Fruit fly (Drosophila melanogaster) whole organism, embryonic: ENCODE measurements around the gene mei-218.

Experiments
- BEAF-32 ChIP-seq: fragments of 200-800 bp; sonication (Bioruptor generic); optimal IDR thresholded peaks from 3 replicates; lab custom pipeline; 2017; ENCODE audit warnings: missing biosample characterization, missing genetic modification characterization, mild to moderate bottlenecking, moderate library complexity, missing genetic modification reagents
- Bgb ChIP-seq: fragments of 200-800 bp; sonication (Bioruptor generic); IDR thresholded peaks from 2 replicates; pipeline ENCODE4 v1.3.6; 2022; ENCODE audit warnings: missing biosample characterization, missing genetic modification characterization; ENCODE audit not compliant: partially characterized antibody
- CG10366 ChIP-seq: fragments of 200-800 bp; sonication (Bioruptor generic); IDR thresholded peaks from 2 replicates; pipeline ENCODE4 v1.3.6; 2022; ENCODE audit warnings: missing biosample characterization, missing genetic modification characterization
- CG10462 ChIP-seq: fragments of 200-800 bp; sonication (Bioruptor generic); optimal IDR thresholded peaks from 2 replicates; lab custom pipeline; 2016; ENCODE audit warnings: missing biosample characterization, missing genetic modification characterization
- CG11696 ChIP-seq: fragments of 200-800 bp; sonication (Bioruptor generic); IDR thresholded peaks from 2 replicates; pipeline ENCODE4 v1.3.6; 2022; ENCODE audit warnings: missing biosample characterization, missing genetic modification characterization
- CG12659 ChIP-seq: fragments of 200-800 bp; sonication (Bioruptor generic); optimal IDR thresholded peaks from 3 replicates; lab custom pipeline; 2017; ENCODE audit warnings: mild to moderate bottlenecking, missing biosample characterization, missing genetic modification reagents, missing genetic modification characterization
- CG13424 ChIP-seq: fragments of 200-800 bp; sonication (Bioruptor generic); optimal IDR thresholded peaks from 2 replicates; lab custom pipeline; 2019; ENCODE audit warnings: missing biosample characterization, mild to moderate bottlenecking, missing genetic modification characterization, moderate library complexity
- CG17802 ChIP-seq: fragments of 200-800 bp; sonication (Bioruptor generic); optimal IDR thresholded peaks from 2 replicates; lab custom pipeline; 2018; ENCODE audit warnings: missing biosample characterization, mild to moderate bottlenecking, missing genetic modification characterization, moderate library complexity
- CG2129 ChIP-seq: fragments of 200-800 bp; sonication (Bioruptor generic); IDR thresholded peaks from 2 replicates; pipeline ENCODE4 v1.3.6; 2022; ENCODE audit warnings: missing biosample characterization, missing genetic modification characterization; ENCODE audit not compliant: partially characterized antibody
- CG2678 ChIP-seq: fragments of 200-800 bp; sonication (Bioruptor generic); optimal IDR thresholded peaks from 3 replicates; lab custom pipeline; 2019; ENCODE audit warnings: missing biosample characterization, mild to moderate bottlenecking, missing genetic modification characterization, moderate library complexity
- CG2712 ChIP-seq: fragments of 200-800 bp; optimal IDR thresholded peaks from 3 replicates; lab custom pipeline; 2019; ENCODE audit warnings: missing biosample characterization, mild to moderate bottlenecking, missing genetic modification characterization, moderate library complexity
- CG32532 ChIP-seq: fragments of 200-800 bp; sonication (Bioruptor generic); IDR thresholded peaks from 2 replicates; pipeline ENCODE4 v1.3.6; 2022; ENCODE audit warnings: missing biosample characterization, missing genetic modification characterization
- CG3726 ChIP-seq: fragments of 200-800 bp; sonication (Bioruptor generic); IDR thresholded peaks from 3 replicates; pipeline ENCODE4, ENCODE4 v1.3.6; 2022; ENCODE audit warnings: missing biosample characterization, missing genetic modification characterization
- CG42726 ChIP-seq: fragments of 200-800 bp; sonication (Bioruptor generic); IDR thresholded peaks from 2 replicates; pipeline ENCODE4 v1.3.6; 2022; ENCODE audit warnings: missing biosample characterization, missing genetic modification characterization; ENCODE audit not compliant: partially characterized antibody
- CG4282 ChIP-seq: fragments of 200-800 bp; sonication (Bioruptor generic); optimal IDR thresholded peaks from 2 replicates; lab custom pipeline; 2016; ENCODE audit warnings: missing biosample characterization, missing genetic modification characterization
- CG6683 ChIP-seq: fragments of 200-800 bp; sonication (Bioruptor generic); optimal IDR thresholded peaks from 2 replicates; lab custom pipeline; 2017; ENCODE audit warnings: missing biosample characterization, mild to moderate bottlenecking, missing genetic modification characterization, missing genetic modification reagents
- CG6765 ChIP-seq: fragments of 200-800 bp; sonication (Bioruptor generic); optimal IDR thresholded peaks from 3 replicates; lab custom pipeline; 2017; ENCODE audit warnings: missing biosample characterization, mild to moderate bottlenecking, missing genetic modification characterization
- CG7556 ChIP-seq: fragments of 200-800 bp; sonication (Bioruptor generic); optimal IDR thresholded peaks from 2 replicates; lab custom pipeline; 2017; ENCODE audit warnings: missing biosample characterization, mild to moderate bottlenecking, missing genetic modification characterization
- CG7928 ChIP-seq: fragments of 200-800 bp; sonication (Bioruptor generic); optimal IDR thresholded peaks from 2 replicates; lab custom pipeline; 2017; ENCODE audit warnings: missing biosample characterization, mild to moderate bottlenecking, missing genetic modification characterization
- CG8765 ChIP-seq: fragments of 200-800 bp; sonication (Bioruptor generic); IDR thresholded peaks from 2 replicates; pipeline ENCODE4 v1.3.6; 2022; ENCODE audit warnings: missing biosample characterization, missing genetic modification characterization
- CG9215 ChIP-seq: fragments of 200-800 bp; sonication (Bioruptor generic); IDR thresholded peaks from 2 replicates; pipeline ENCODE4 v1.3.6; 2022; ENCODE audit warnings: missing biosample characterization, missing genetic modification characterization
- CrebB ChIP-seq: fragments of 200-800 bp; sonication (Bioruptor generic); optimal IDR thresholded peaks from 3 replicates; lab custom pipeline; 2018; ENCODE audit warnings: missing biosample characterization, mild to moderate bottlenecking, missing genetic modification characterization
- Elba2 ChIP-seq: fragments of 200-800 bp; sonication (Bioruptor generic); optimal IDR thresholded peaks from 3 replicates; lab custom pipeline; 2016; ENCODE audit warnings: missing biosample characterization, missing genetic modification characterization
- Ets65A ChIP-seq: fragments of 200-800 bp; sonication (Bioruptor generic); peaks from one replicate; lab custom pipeline; 2016; ENCODE audit warnings: missing biosample characterization, missing genetic modification characterization
- Hey ChIP-seq: fragments of 200-800 bp; sonication (Bioruptor generic); optimal IDR thresholded peaks from 3 replicates; lab custom pipeline; 2018; ENCODE audit warnings: missing biosample characterization, mild to moderate bottlenecking, missing genetic modification characterization
- Hmx ChIP-seq: fragments of 200-800 bp; sonication (Bioruptor generic); optimal IDR thresholded peaks from 2 replicates; lab custom pipeline; 2016; ENCODE audit warnings: missing biosample characterization, missing genetic modification characterization
- Hr51 ChIP-seq, 2 experiments: fragments of 200-800 bp; sonication (Bioruptor generic); optimal IDR thresholded peaks; 2 replicates in 1 of 2; 3 replicates in 1 of 2; lab custom pipeline; 2016 to 2018; ENCODE audit warnings: missing biosample characterization in 2 of 2, missing genetic modification characterization in 2 of 2, mild to moderate bottlenecking in 1 of 2, moderate library complexity in 1 of 2
- NC2β ChIP-seq: fragments of 200-800 bp; sonication (Bioruptor generic); optimal IDR thresholded peaks from 2 replicates; lab custom pipeline; 2016; ENCODE audit warnings: missing biosample characterization, missing genetic modification characterization
- Opbp ChIP-seq: fragments of 200-800 bp; sonication (Bioruptor generic); IDR thresholded peaks from 3 replicates; pipeline ENCODE4 v1.3.6; 2022; ENCODE audit warnings: missing biosample characterization, missing genetic modification characterization; ENCODE audit not compliant: partially characterized antibody
- PHDP ChIP-seq: fragments of 200-800 bp; sonication (Bioruptor generic); optimal IDR thresholded peaks from 3 replicates; lab custom pipeline; 2018; ENCODE audit warnings: missing biosample characterization, mild to moderate bottlenecking, missing genetic modification characterization, moderate library complexity
- Ravus ChIP-seq: fragments of 200-800 bp; sonication (Bioruptor generic); IDR thresholded peaks from 2 replicates; pipeline ENCODE4 v1.3.6; 2022; ENCODE audit warnings: missing biosample characterization, missing genetic modification characterization
- Side ChIP-seq: fragments of 200-800 bp; sonication (Bioruptor generic); optimal IDR thresholded peaks from 2 replicates; lab custom pipeline; 2016; ENCODE audit warnings: missing biosample characterization, missing genetic modification characterization
- ab ChIP-seq: fragments of 200-800 bp; sonication (Bioruptor generic); optimal IDR thresholded peaks from 2 replicates; lab custom pipeline; 2016; ENCODE audit warnings: missing biosample characterization, missing genetic modification characterization
- bowl ChIP-seq: fragments of 200-800 bp; sonication (Bioruptor generic); IDR thresholded peaks from 2 replicates; pipeline ENCODE4 v1.3.6; 2022; ENCODE audit warnings: missing biosample characterization, missing genetic modification characterization
- corto ChIP-seq: fragments of 200-800 bp; sonication (Bioruptor generic); optimal IDR thresholded peaks from 2 replicates; lab custom pipeline; 2016; ENCODE audit warnings: missing biosample characterization, mild to moderate bottlenecking, missing genetic modification characterization, moderate library complexity
- croc ChIP-seq: fragments of 200-800 bp; sonication (Bioruptor generic); conservative IDR thresholded peaks from 3 replicates; pipeline ENCODE4 v1.3.6; 2022; ENCODE audit warnings: missing biosample characterization, missing genetic modification characterization
- fd3F ChIP-seq: fragments of 200-800 bp; sonication (Bioruptor generic); optimal IDR thresholded peaks from 2 replicates; lab custom pipeline; 2018; ENCODE audit warnings: missing biosample characterization, mild to moderate bottlenecking, missing genetic modification characterization, moderate library complexity
- fd64A ChIP-seq: fragments of 200-800 bp; sonication (Bioruptor generic); optimal IDR thresholded peaks from 3 replicates; lab custom pipeline; 2018; ENCODE audit warnings: missing biosample characterization, mild to moderate bottlenecking, missing genetic modification characterization
- grn ChIP-seq: fragments of 200-800 bp; sonication (Bioruptor generic); optimal IDR thresholded peaks from 3 replicates; lab custom pipeline; 2017; ENCODE audit warnings: missing biosample characterization, missing genetic modification characterization
- hth ChIP-seq: fragments of >200 bp; optimal IDR thresholded peaks from 2 replicates; lab custom pipeline; 2017; ENCODE audit warnings: inconsistent platforms
- kay ChIP-seq: fragments of 200-800 bp; sonication (Bioruptor generic); optimal IDR thresholded peaks from 2 replicates; lab custom pipeline; 2016; ENCODE audit warnings: missing biosample characterization, missing genetic modification characterization
- nerfin-1 ChIP-seq: fragments of 200-800 bp; sonication (Bioruptor generic); optimal IDR thresholded peaks from 3 replicates; lab custom pipeline; 2019; ENCODE audit warnings: missing biosample characterization, mild to moderate bottlenecking, missing genetic modification characterization, moderate library complexity
- nom ChIP-seq: fragments of 200-800 bp; sonication (Bioruptor generic); optimal IDR thresholded peaks from 2 replicates; lab custom pipeline; 2017; ENCODE audit warnings: missing biosample characterization, missing genetic modification characterization, mild to moderate bottlenecking, moderate library complexity, missing genetic modification reagents
- oc ChIP-seq: fragments of 200-800 bp; sonication (Bioruptor generic); optimal IDR thresholded peaks from 2 replicates; lab custom pipeline; 2018; ENCODE audit warnings: missing biosample characterization, mild to moderate bottlenecking, missing genetic modification characterization, moderate library complexity
- otp ChIP-seq: fragments of 200-800 bp; sonication (Bioruptor generic); IDR thresholded peaks from 3 replicates; pipeline ENCODE4, ENCODE4 v1.3.6; 2022; ENCODE audit warnings: missing biosample characterization, missing genetic modification characterization
- pum ChIP-seq: fragments of 200-800 bp; sonication (Bioruptor generic); optimal IDR thresholded peaks from 2 replicates; lab custom pipeline; 2016; ENCODE audit warnings: missing biosample characterization, missing genetic modification characterization
- slbo ChIP-seq: fragments of 200-800 bp; sonication (Bioruptor generic); IDR thresholded peaks from 2 replicates; pipeline ENCODE4 v1.3.6; 2022; ENCODE audit warnings: missing biosample characterization, missing genetic modification characterization
- so ChIP-seq: fragments of 200-800 bp; sonication (Bioruptor generic); IDR thresholded peaks from 3 replicates; pipeline ENCODE4 v1.3.6; 2022; ENCODE audit warnings: missing biosample characterization, missing genetic modification characterization
- wdn ChIP-seq: fragments of 200-800 bp; sonication (Bioruptor generic); IDR thresholded peaks from 2 replicates; pipeline ENCODE4 v1.3.6; 2022; ENCODE audit warnings: missing biosample characterization, missing genetic modification characterization

Gene mei-218

dm6 chrX:17147983-17148637, 5.3 kb upstream of the mei-218 start, which contains the start of gene RpS5a (continued):
- peak; percentile 65; the same call in 2 of the 3 replicates for TF ChIP-seq Opbp (GFP tag; lab: Robert Waterston, UW)
- peak; percentile 22 for TF ChIP-seq CG7556 (GFP tag; lab: Kevin White, UChicago)
- TF ChIP-seq Elba2: peak; percentile 25
- TF ChIP-seq so (GFP tag; lab: Robert Waterston, UW): peak; percentile 57; the same call in 2 of the 3 replicates
- TF ChIP-seq CG9215 (GFP tag; lab: Robert Waterston, UW): peak; percentile 76
- TF ChIP-seq ab (GFP tag; lab: Kevin White, UChicago): no peak
- peak; percentile 65 for TF ChIP-seq PHDP (tag; lab: Kevin White, UChicago)
- 0 out of 2 replicates have a peak, but pooled peaks have one; percentile 53 for TF ChIP-seq CG11696 (GFP tag; lab: Robert Waterston, UW)
- peak; percentile 59 to 65 for TF ChIP-seq Hr51 (GFP tag; optimal IDR thresholded peaks at IDR 0.05; lab: Kevin White, UChicago)
- no peak for TF ChIP-seq oc (tag; lab: Kevin White, UChicago)
- peak; percentile 83 for TF ChIP-seq fd64A
- TF ChIP-seq grn (GFP tag; lab: Kevin White, UChicago): peak; percentile 48
- no peak; the same call in 1 of the 2 replicates for TF ChIP-seq Ravus
- peak; percentile 76 for TF ChIP-seq Bgb (GFP tag; lab: Robert Waterston, UW)
- peak; percentile 86 for TF ChIP-seq Side (GFP tag; lab: Kevin White, UChicago)
- TF ChIP-seq CG42726 (GFP tag; lab: Robert Waterston, UW): peak; percentile 63
- TF ChIP-seq CG6683 (GFP tag; lab: Kevin White, UChicago): peak; percentile 66
- TF ChIP-seq croc: peak; percentile 62; the same call in 2 of the 3 replicates
- TF ChIP-seq Ets65A: peak; percentile 99
- peak; percentile 93 for TF ChIP-seq BEAF-32 (GFP tag; lab: Kevin White, UChicago)
- peak; percentile 75 for TF ChIP-seq slbo
- TF ChIP-seq bowl (GFP tag; lab: Robert Waterston, UW): no peak
- peak; percentile 70 for TF ChIP-seq CG8765 (GFP tag; lab: Robert Waterston, UW)
- peak; percentile 13 for TF ChIP-seq kay (GFP tag; lab: Kevin White, UChicago)
- TF ChIP-seq fd3F (GFP tag; lab: Kevin White, UChicago): peak; percentile 61
- peak; percentile 80 for TF ChIP-seq CrebB (tag; lab: Kevin White, UChicago)
- peak; percentile 49 for TF ChIP-seq CG2712 (tag; lab: Kevin White, UChicago)
- peak; percentile 75 for TF ChIP-seq CG4282 (GFP tag; lab: Kevin White, UChicago)
- TF ChIP-seq CG10462 (GFP tag; lab: Kevin White, UChicago): peak; percentile 36
- TF ChIP-seq pum (GFP tag; lab: Kevin White, UChicago): peak; percentile 68
- no peak for TF ChIP-seq hth (lab: Kevin White, UChicago)
- TF ChIP-seq nom (GFP tag; lab: Kevin White, UChicago): peak; percentile 79
- peak; percentile 55; the same call in 1 of the 2 replicates for TF ChIP-seq wdn (GFP tag; lab: Robert Waterston, UW)
- peak; percentile 90 for TF ChIP-seq NC2β (GFP tag; lab: Kevin White, UChicago)
- TF ChIP-seq corto (GFP tag; lab: Kevin White, UChicago): no peak
- TF ChIP-seq CG3726 (GFP tag; lab: Robert Waterston, UW): no peak
- TF ChIP-seq CG2678 (tag; lab: Kevin White, UChicago): peak; percentile 67
- peak; percentile 76 for TF ChIP-seq Hey (tag; lab: Kevin White, UChicago)
- no peak for TF ChIP-seq Hmx (GFP tag; lab: Kevin White, UChicago)
- peak; percentile 72 for TF ChIP-seq nerfin-1 (tag; lab: Kevin White, UChicago)
- peak; percentile 58 for TF ChIP-seq CG10366 (GFP tag; lab: Robert Waterston, UW)
- peak; percentile 90 for TF ChIP-seq CG6765 (GFP tag; lab: Kevin White, UChicago)
- peak; percentile 60 for TF ChIP-seq CG13424
- peak; percentile 88 for TF ChIP-seq CG12659 (GFP tag; lab: Kevin White, UChicago)
- peak; percentile 62 for TF ChIP-seq CG2129 (GFP tag; lab: Robert Waterston, UW)
- peak; percentile 89 for TF ChIP-seq CG7928 (GFP tag; lab: Kevin White, UChicago)
- peak; percentile 79 for TF ChIP-seq CG32532 (GFP tag; lab: Robert Waterston, UW)
- peak; percentile 64 for TF ChIP-seq CG17802 (tag; lab: Kevin White, UChicago)
- peak; percentile 79 for TF ChIP-seq otp (GFP tag; lab: Robert Waterston, UW)
